Fruit fly (Drosophila melanogaster) whole organism, embryonic: Measurements from ENCODE around the gene dsd.

Source experiments
- Atf3 ChIP-seq: fragments of 200-800 bp; sonication (Bioruptor generic); optimal IDR thresholded peaks from 3 replicates; lab custom pipeline; 2016; ENCODE audit warnings: missing biosample characterization, missing genetic modification characterization
- B-H2 ChIP-seq: fragments of 200-800 bp; sonication (Bioruptor generic); optimal IDR thresholded peaks from 2 replicates; lab custom pipeline; 2018; ENCODE audit warnings: missing biosample characterization, mild to moderate bottlenecking, missing genetic modification characterization
- CG11085 ChIP-seq: fragments of 200-800 bp; sonication (Bioruptor generic); IDR thresholded peaks from 2 replicates; pipeline ENCODE4 v1.3.6; 2022; ENCODE audit warnings: missing biosample characterization, missing genetic modification characterization
- CG12104 ChIP-seq: fragments of 200-800 bp; sonication (Bioruptor generic); optimal IDR thresholded peaks from 3 replicates; lab custom pipeline; 2016; ENCODE audit warnings: missing biosample characterization, missing genetic modification characterization
- CG12744 ChIP-seq: fragments of 200-800 bp; sonication (Bioruptor generic); optimal IDR thresholded peaks from 2 replicates; lab custom pipeline; 2016; ENCODE audit warnings: missing biosample characterization, missing genetic modification characterization
- CG12942 ChIP-seq: fragments of 200-800 bp; sonication (Bioruptor generic); optimal IDR thresholded peaks from 3 replicates; lab custom pipeline; 2016; ENCODE audit warnings: missing biosample characterization, missing genetic modification characterization
- CG16815 ChIP-seq: fragments of 200-800 bp; sonication (Bioruptor generic); optimal IDR thresholded peaks from 3 replicates; lab custom pipeline; 2017; ENCODE audit warnings: missing biosample characterization, mild to moderate bottlenecking, missing genetic modification characterization
- CG1792 ChIP-seq: fragments of 200-800 bp; sonication (Bioruptor generic); optimal IDR thresholded peaks from 2 replicates; lab custom pipeline; 2016; ENCODE audit warnings: missing biosample characterization, missing genetic modification characterization
- CG18011 ChIP-seq: fragments of 200-800 bp; sonication (Bioruptor generic); optimal IDR thresholded peaks from 2 replicates; lab custom pipeline; 2017; ENCODE audit warnings: missing biosample characterization, missing genetic modification characterization, mild to moderate bottlenecking, moderate library complexity, missing genotype
- CG32532 ChIP-seq: fragments of 200-800 bp; sonication (Bioruptor generic); IDR thresholded peaks from 2 replicates; pipeline ENCODE4 v1.3.6; 2022; ENCODE audit warnings: missing biosample characterization, missing genetic modification characterization
- CG33213 ChIP-seq: fragments of 200-800 bp; sonication (Bioruptor generic); optimal IDR thresholded peaks from 3 replicates; lab custom pipeline; 2016; ENCODE audit warnings: missing biosample characterization, missing genetic modification characterization
- CG34224 ChIP-seq: fragments of 200-800 bp; sonication (Bioruptor generic); IDR thresholded peaks from 3 replicates; pipeline ENCODE4 v1.3.6; 2022; ENCODE audit warnings: missing biosample characterization, missing genetic modification characterization; ENCODE audit not compliant: partially characterized antibody
- CG43689 ChIP-seq: fragments of 200-800 bp; sonication (Bioruptor generic); IDR thresholded peaks from 2 replicates; pipeline ENCODE4 v1.3.6; 2022; ENCODE audit warnings: missing biosample characterization, missing genetic modification characterization
- CG4404 ChIP-seq: fragments of 200-800 bp; sonication (Bioruptor generic); IDR thresholded peaks from 2 replicates; pipeline ENCODE4 v1.3.6; 2022; ENCODE audit warnings: missing biosample characterization, missing genetic modification characterization
- CG5180 ChIP-seq: fragments of 200-800 bp; sonication (Bioruptor generic); optimal IDR thresholded peaks from 3 replicates; lab custom pipeline; 2017; ENCODE audit warnings: missing biosample characterization, missing genetic modification characterization, mild to moderate bottlenecking, moderate library complexity, missing genetic modification reagents
- CG6765 ChIP-seq: fragments of 200-800 bp; sonication (Bioruptor generic); optimal IDR thresholded peaks from 3 replicates; lab custom pipeline; 2017; ENCODE audit warnings: missing biosample characterization, mild to moderate bottlenecking, missing genetic modification characterization
- CG8089 ChIP-seq: fragments of 200-800 bp; sonication (Bioruptor generic); optimal IDR thresholded peaks from 3 replicates; lab custom pipeline; 2016; ENCODE audit warnings: missing biosample characterization, missing genetic modification characterization
- CG8281 ChIP-seq: fragments of 200-800 bp; sonication (Bioruptor generic); optimal IDR thresholded peaks from 2 replicates; lab custom pipeline; 2018; ENCODE audit warnings: missing biosample characterization, mild to moderate bottlenecking, missing genetic modification characterization, moderate library complexity
- CG8388 ChIP-seq: fragments of 200-800 bp; sonication (Bioruptor generic); optimal IDR thresholded peaks from 2 replicates; lab custom pipeline; 2019; ENCODE audit warnings: missing biosample characterization, mild to moderate bottlenecking, missing genetic modification characterization, moderate library complexity
- CG9797 ChIP-seq: fragments of 200-800 bp; sonication (Bioruptor generic); optimal IDR thresholded peaks from 3 replicates; lab custom pipeline; 2018; ENCODE audit warnings: missing biosample characterization, mild to moderate bottlenecking, missing genetic modification characterization
- Dip3 ChIP-seq: fragments of 200-800 bp; sonication (Bioruptor generic); optimal IDR thresholded peaks from 3 replicates; lab custom pipeline; 2016; ENCODE audit warnings: missing biosample characterization, missing genetic modification characterization
- HLH3B ChIP-seq: fragments of 200-800 bp; sonication (Bioruptor generic); IDR thresholded peaks from 2 replicates; pipeline ENCODE4 v1.3.6; 2022; ENCODE audit warnings: missing biosample characterization, missing genetic modification characterization
- Hmx ChIP-seq: fragments of 200-800 bp; sonication (Bioruptor generic); optimal IDR thresholded peaks from 2 replicates; lab custom pipeline; 2016; ENCODE audit warnings: missing biosample characterization, missing genetic modification characterization
- NC2α ChIP-seq: fragments of 200-800 bp; sonication (Bioruptor generic); optimal IDR thresholded peaks from 2 replicates; lab custom pipeline; 2016; ENCODE audit warnings: missing biosample characterization, missing genetic modification characterization
- Nf-YC ChIP-seq: fragments of 200-800 bp; optimal IDR thresholded peaks from 3 replicates; lab custom pipeline; 2019; ENCODE audit warnings: missing biosample characterization, mild to moderate bottlenecking, missing genetic modification characterization, moderate library complexity
- Pdp1 ChIP-seq, 2 experiments: fragments of 200-800 bp; sonication (Bioruptor generic); optimal IDR thresholded peaks; 3 replicates each; lab custom pipeline; 2016; ENCODE audit warnings: missing biosample characterization in 2 of 2, missing genetic modification characterization in 2 of 2, mild to moderate bottlenecking in 1 of 2, moderate library complexity in 1 of 2
- Six4 ChIP-seq: fragments of 200-800 bp; sonication (Bioruptor generic); optimal IDR thresholded peaks from 2 replicates; lab custom pipeline; 2016; ENCODE audit warnings: missing biosample characterization, missing genetic modification characterization
- Taf1 ChIP-seq: fragments of 200-800 bp; sonication (Bioruptor generic); IDR thresholded peaks from 2 replicates; pipeline ENCODE4 v1.3.6; 2022; ENCODE audit warnings: missing biosample characterization, missing genetic modification characterization
- bcd ChIP-seq: fragments of 200-800 bp; sonication (Bioruptor generic); optimal IDR thresholded peaks from 2 replicates; lab custom pipeline; 2017; ENCODE audit warnings: missing biosample characterization, mild to moderate bottlenecking, missing genetic modification characterization
- bigmax ChIP-seq: fragments of 200-800 bp; sonication (Bioruptor generic); optimal IDR thresholded peaks from 2 replicates; lab custom pipeline; 2018; ENCODE audit warnings: missing biosample characterization, mild to moderate bottlenecking, missing genetic modification characterization
- cas ChIP-seq: fragments of 200-800 bp; sonication (Bioruptor generic); IDR thresholded peaks from 2 replicates; pipeline ENCODE4 v1.3.6; 2022; ENCODE audit warnings: missing biosample characterization, missing genetic modification characterization
- cato ChIP-seq: fragments of 200-800 bp; sonication (Bioruptor generic); optimal IDR thresholded peaks from 2 replicates; lab custom pipeline; 2016; ENCODE audit warnings: missing biosample characterization, missing genetic modification characterization, borderline replicate concordance
- chif ChIP-seq, 2 experiments: fragments of 200-800 bp; sonication (Bioruptor generic); optimal IDR thresholded peaks; 3 replicates each; lab custom pipeline; 2016; ENCODE audit warnings: missing biosample characterization in 2 of 2, missing genetic modification characterization in 2 of 2
- chinmo ChIP-seq: fragments of 200-800 bp; sonication (Bioruptor generic); IDR thresholded peaks from 4 replicates; pipeline ENCODE4 v1.3.6; 2022; ENCODE audit warnings: missing biosample characterization, missing genetic modification characterization; ENCODE audit not compliant: partially characterized antibody
- corto ChIP-seq: fragments of 200-800 bp; sonication (Bioruptor generic); optimal IDR thresholded peaks from 2 replicates; lab custom pipeline; 2016; ENCODE audit warnings: missing biosample characterization, mild to moderate bottlenecking, missing genetic modification characterization, moderate library complexity
- croc ChIP-seq: fragments of 200-800 bp; sonication (Bioruptor generic); conservative IDR thresholded peaks from 3 replicates; pipeline ENCODE4 v1.3.6; 2022; ENCODE audit warnings: missing biosample characterization, missing genetic modification characterization
- fu2 ChIP-seq: fragments of 200-800 bp; sonication (Bioruptor generic); optimal IDR thresholded peaks from 2 replicates; lab custom pipeline; 2016; ENCODE audit warnings: missing biosample characterization, missing genetic modification characterization
- gsb-n ChIP-seq: fragments of 200-800 bp; sonication (Bioruptor generic); optimal IDR thresholded peaks from 3 replicates; lab custom pipeline; 2018; ENCODE audit warnings: missing biosample characterization, mild to moderate bottlenecking, missing genetic modification characterization
- gt ChIP-seq: fragments of 200-800 bp; sonication (Bioruptor generic); IDR thresholded peaks from 2 replicates; pipeline ENCODE4 v1.3.6; 2022; ENCODE audit warnings: missing biosample characterization, missing genetic modification characterization
- lab ChIP-seq: fragments of 200-800 bp; sonication (Bioruptor generic); optimal IDR thresholded peaks from 3 replicates; lab custom pipeline; 2017; ENCODE audit warnings: missing biosample characterization, missing genetic modification characterization, mild to moderate bottlenecking, moderate library complexity, missing genetic modification reagents
- maf-S ChIP-seq: fragments of 200-800 bp; sonication (Bioruptor generic); optimal IDR thresholded peaks from 2 replicates; lab custom pipeline; 2016; ENCODE audit warnings: missing biosample characterization, missing genetic modification characterization
- mld ChIP-seq: fragments of 200-800 bp; sonication (Bioruptor generic); IDR thresholded peaks from 3 replicates; pipeline ENCODE4 v1.3.6; 2022; ENCODE audit warnings: missing biosample characterization, missing genetic modification characterization; ENCODE audit not compliant: partially characterized antibody
- nerfin-2 ChIP-seq: fragments of 200-800 bp; sonication (Bioruptor generic); IDR thresholded peaks from 2 replicates; pipeline ENCODE4 v1.3.6; 2022; ENCODE audit warnings: missing biosample characterization, missing genetic modification characterization; ENCODE audit not compliant: partially characterized antibody
- odd ChIP-seq: fragments of 200-800 bp; sonication (Bioruptor generic); optimal IDR thresholded peaks from 2 replicates; lab custom pipeline; 2017; ENCODE audit warnings: missing biosample characterization, mild to moderate bottlenecking, missing genetic modification characterization
- pum ChIP-seq: fragments of 200-800 bp; sonication (Bioruptor generic); optimal IDR thresholded peaks from 2 replicates; lab custom pipeline; 2016; ENCODE audit warnings: missing biosample characterization, missing genetic modification characterization
- slp2 ChIP-seq: fragments of 200-800 bp; sonication (Bioruptor generic); optimal IDR thresholded peaks from 2 replicates; lab custom pipeline; 2016; ENCODE audit warnings: missing biosample characterization, missing genetic modification characterization
- tin ChIP-seq: fragments of 200-800 bp; sonication (Bioruptor generic); optimal IDR thresholded peaks from 3 replicates; lab custom pipeline; 2016; ENCODE audit warnings: missing biosample characterization, missing genetic modification characterization
- tll ChIP-seq, 2 experiments: fragments of 200-800 bp in 1 of 2; fragments of >200 bp in 1 of 2; sonication (Bioruptor generic) in 1 of 2; optimal IDR thresholded peaks; 2 replicates each; lab custom pipeline; 2017 to 2019; ENCODE audit warnings: missing biosample characterization in 2 of 2, missing genetic modification characterization in 2 of 2, mild to moderate bottlenecking in 1 of 2, moderate library complexity in 1 of 2
- twi ChIP-seq: fragments of 200-800 bp; optimal IDR thresholded peaks from 2 replicates; lab custom pipeline; 2019; ENCODE audit warnings: missing biosample characterization, mild to moderate bottlenecking, missing genetic modification characterization, moderate library complexity
- unc-4 ChIP-seq: fragments of 200-800 bp; sonication (Bioruptor generic); IDR thresholded peaks from 2 replicates; pipeline ENCODE4 v1.3.6; 2022; ENCODE audit warnings: missing biosample characterization, missing genetic modification characterization; ENCODE audit not compliant: partially characterized antibody
- usp ChIP-seq: fragments of >200 bp; optimal IDR thresholded peaks from 2 replicates; lab custom pipeline; 2017; ENCODE audit warnings: missing biosample characterization, missing genetic modification characterization

The dsd gene

DNA sequence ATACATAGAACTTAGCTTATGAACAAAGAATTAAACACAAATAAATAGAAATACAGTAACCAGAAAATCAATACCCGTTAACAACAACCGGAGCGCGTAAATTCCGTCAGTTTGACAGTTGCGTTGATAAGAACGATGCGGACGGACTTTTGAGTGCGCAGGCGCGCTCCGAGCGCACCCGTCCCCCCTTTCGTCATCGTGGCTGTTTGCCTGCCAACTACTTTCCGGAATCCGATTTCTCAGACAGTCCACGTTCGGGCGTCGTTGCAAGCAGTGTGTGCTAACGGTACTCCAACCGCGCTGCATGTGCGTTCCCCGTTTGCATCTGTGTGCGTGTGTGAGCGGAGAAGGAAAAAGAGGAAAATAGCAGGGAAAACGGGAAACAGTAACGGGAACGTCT is 804 bp upstream of the dsd start (continued):
- TF ChIP-seq CG8281 (tag; lab: Kevin White, UChicago) (no peak), usp (GFP tag; lab: Kevin White, UChicago) (no peak), Pdp1 (GFP tag; optimal IDR thresholded peaks at IDR 0.05; lab: Kevin White, UChicago) (no peak), fu2 (GFP tag; lab: Kevin White, UChicago) (no peak), CG4404 (GFP tag; lab: Robert Waterston, UW) (no peak), chif (GFP tag; optimal IDR thresholded peaks at IDR 0.05; lab: Kevin White, UChicago) (no peak), CG12104 (GFP tag; lab: Kevin White, UChicago) (no peak), slp2 (GFP tag; lab: Kevin White, UChicago) (no peak), CG43689 (no peak), CG33213 (GFP tag; lab: Kevin White, UChicago) (no peak), twi (tag; lab: Kevin White, UChicago) (no peak), CG1792 (no peak), croc (GFP tag; lab: Robert Waterston, UW) (no peak), Dip3 (GFP tag; lab: Kevin White, UChicago) (no peak), tll (GFP tag; optimal IDR thresholded peaks at IDR 0.05; lab: Kevin White, UChicago) (no peak), CG18011 (GFP tag; lab: Kevin White, UChicago) (no peak), CG5180 (GFP tag; lab: Kevin White, UChicago) (no peak), CG6765 (GFP tag; lab: Kevin White, UChicago) (no peak), CG8388 (GFP tag; lab: Kevin White, UChicago) (no peak), mld (GFP tag; lab: Robert Waterston, UW) (no peak), cas (GFP tag; lab: Robert Waterston, UW) (no peak), CG11085 (no peak), CG16815 (GFP tag; lab: Kevin White, UChicago) (no peak), Hmx (no peak), chinmo (GFP tag; lab: Robert Waterston, UW) (peak; percentile 45; the same call in 1 of the 4 replicates), Six4 (no peak), cato (GFP tag; lab: Kevin White, UChicago) (no peak), Atf3 (GFP tag; lab: Kevin White, UChicago) (no peak), Taf1 (no peak), Nf-YC (tag; lab: Kevin White, UChicago) (no peak), pum (GFP tag; lab: Kevin White, UChicago) (no peak), odd (GFP tag; lab: Kevin White, UChicago) (no peak), CG32532 (GFP tag; lab: Robert Waterston, UW) (no peak), unc-4 (GFP tag; lab: Robert Waterston, UW) (no peak), CG12744 (GFP tag; lab: Kevin White, UChicago) (no peak), gsb-n (tag; lab: Kevin White, UChicago) (no peak), CG12942 (no peak), lab (GFP tag; lab: Kevin White, UChicago) (no peak), CG8089 (GFP tag; lab: Kevin White, UChicago) (no peak), B-H2 (GFP tag; lab: Kevin White, UChicago) (no peak), HLH3B (0 out of 2 replicates have a peak, but pooled peaks have one; percentile 6), corto (GFP tag; lab: Kevin White, UChicago) (no peak), NC2α (GFP tag; lab: Kevin White, UChicago) (no peak), bigmax (GFP tag; lab: Kevin White, UChicago) (no peak), CG34224 (GFP tag; lab: Robert Waterston, UW) (0 out of 3 replicates have a peak, but pooled peaks have one; percentile 7), nerfin-2 (no peak), CG9797 (no peak), maf-S (no peak), gt (GFP tag; lab: Robert Waterston, UW) (no peak), tin (no peak), bcd (GFP tag; lab: Kevin White, UChicago) (no peak)
